Worm (Caenorhabditis elegans) whole organism, young adult: ENCODE measurements around the gene ndx-3.
A peak's percentile ranks its signal among the peaks of the same experiment; 100 is the strongest.
"Not testable (repeated sequence)": the region's sequence is repeated elsewhere in the genome, so short reads cannot be mapped to it uniquely, and the experiment has no call there.

ENCODE experiments used
- B0035.1 ChIP-seq: sonication (generic microtip); optimal IDR thresholded peaks from 2 replicates; lab custom pipeline; 2016; ENCODE audit warnings: missing genetic modification characterization, mild to moderate bottlenecking, missing compliant biosample characterization, missing genotype, missing genetic modification reagents
- B0336.3 ChIP-seq: fragments of 200-800 bp; sonication (Bioruptor generic); IDR thresholded peaks from 2 replicates; pipeline ENCODE4 v1.3.6; 2022; ENCODE audit warnings: missing genetic modification characterization, missing compliant biosample characterization
- F10E7.11 ChIP-seq: sonication (generic microtip); optimal IDR thresholded peaks from 2 replicates; lab custom pipeline; 2017; ENCODE audit warnings: mild to moderate bottlenecking, missing genetic modification characterization, moderate library complexity, missing compliant biosample characterization
- T26A5.8 ChIP-seq: sonication (generic microtip); optimal IDR thresholded peaks from 2 replicates; lab custom pipeline; 2016; ENCODE audit warnings: missing genetic modification characterization, missing compliant biosample characterization
- Y53F4B.3 ChIP-seq: fragments of 200-800 bp; sonication (Bioruptor generic); IDR thresholded peaks from 2 replicates; pipeline ENCODE4 v1.3.6; 2022; ENCODE audit warnings: missing genetic modification reagents, missing genetic modification characterization, missing compliant biosample characterization
- Y53G8AR.9 ChIP-seq: fragments of 200-800 bp; sonication (Bioruptor generic); conservative IDR thresholded peaks from 2 replicates; pipeline ENCODE4 v1.3.6; 2022; ENCODE audit warnings: missing genetic modification reagents, missing genetic modification characterization, missing compliant biosample characterization
- Y56A3A.18 ChIP-seq: fragments of 200-800 bp; sonication (Bioruptor generic); IDR thresholded peaks from 2 replicates; pipeline ENCODE4 v1.3.6; 2022; ENCODE audit warnings: missing genetic modification reagents, missing genetic modification characterization, missing compliant biosample characterization
- Y67H2A.10 ChIP-seq: fragments of 200-800 bp; sonication (Bioruptor generic); conservative IDR thresholded peaks from 2 replicates; pipeline ENCODE4 v1.3.6; 2022; ENCODE audit warnings: missing genetic modification reagents, missing genetic modification characterization, missing compliant biosample characterization
- atf-7 ChIP-seq: sonication (generic microtip); optimal IDR thresholded peaks from 2 replicates; lab custom pipeline; 2017; ENCODE audit warnings: mild to moderate bottlenecking, missing genetic modification characterization, missing compliant biosample characterization
- athp-1 ChIP-seq: sonication (generic microtip); optimal IDR thresholded peaks from 2 replicates; lab custom pipeline; 2017; ENCODE audit warnings: mild to moderate bottlenecking, missing genetic modification characterization, missing compliant biosample characterization
- bed-1 ChIP-seq: fragments of 200-800 bp; sonication (Bioruptor generic); IDR thresholded peaks from 2 replicates; pipeline ENCODE4 v1.3.6; 2022; ENCODE audit warnings: missing genetic modification reagents, missing genetic modification characterization, missing compliant biosample characterization
- bed-2 ChIP-seq: fragments of 200-800 bp; sonication (Bioruptor generic); IDR thresholded peaks from 2 replicates; pipeline ENCODE4 v1.3.6; 2022; ENCODE audit warnings: missing genetic modification reagents, missing genetic modification characterization, missing compliant biosample characterization
- cebp-1 ChIP-seq, 2 experiments: fragments of 200-800 bp in 1 of 2; sonication (Bioruptor generic) in 1 of 2; sonication (generic microtip) in 1 of 2; IDR thresholded peaks in 1 of 2; optimal IDR thresholded peaks in 1 of 2; 2 replicates each; pipeline versions ENCODE4 v1.3.6 to Lab custom; 2017 to 2022; ENCODE audit warnings: missing compliant biosample characterization in 2 of 2, missing genetic modification characterization in 2 of 2, mild to moderate bottlenecking in 1 of 2, missing genetic modification reagents in 1 of 2, moderate library complexity in 1 of 2
- chd-7 ChIP-seq: sonication (generic microtip); optimal IDR thresholded peaks from 2 replicates; lab custom pipeline; 2016; ENCODE audit warnings: mild to moderate bottlenecking, missing genetic modification characterization, moderate library complexity, missing compliant biosample characterization
- egl-44 ChIP-seq: fragments of 200-800 bp; sonication (Bioruptor generic); IDR thresholded peaks from 2 replicates; pipeline ENCODE4 v1.3.6; 2022; ENCODE audit warnings: missing genetic modification reagents, missing genetic modification characterization, missing compliant biosample characterization
- ekl-4 ChIP-seq: fragments of 200-800 bp; sonication (Bioruptor generic); IDR thresholded peaks from 2 replicates; pipeline ENCODE4 v1.3.6; 2022; ENCODE audit warnings: missing genetic modification reagents, missing genetic modification characterization, missing compliant biosample characterization
- ets-4 ChIP-seq: fragments of 200-800 bp; sonication (Bioruptor generic); optimal IDR thresholded peaks from 2 replicates; lab custom pipeline; 2018; ENCODE audit warnings: mild to moderate bottlenecking, missing genetic modification characterization, missing compliant biosample characterization
- gei-17 ChIP-seq: fragments of 200-800 bp; sonication (Bioruptor generic); optimal IDR thresholded peaks from 2 replicates; lab custom pipeline; 2018; ENCODE audit warnings: mild to moderate bottlenecking, missing genetic modification characterization, missing compliant biosample characterization
- hmg-20 ChIP-seq: fragments of 200-800 bp; sonication (Bioruptor generic); IDR thresholded peaks from 2 replicates; pipeline ENCODE4 v1.3.6; 2022; ENCODE audit warnings: missing genetic modification reagents, missing genetic modification characterization, missing compliant biosample characterization
- lag-1 ChIP-seq: fragments of 200-800 bp; sonication (Bioruptor generic); IDR thresholded peaks from 2 replicates; pipeline ENCODE4 v1.3.6; 2022; ENCODE audit warnings: missing genetic modification reagents, missing genetic modification characterization, missing compliant biosample characterization
- lin-26 ChIP-seq: fragments of 200-800 bp; sonication (Bioruptor generic); IDR thresholded peaks from 2 replicates; pipeline ENCODE4 v1.3.6; 2022; ENCODE audit warnings: missing genetic modification reagents, missing genetic modification characterization, missing compliant biosample characterization
- lsl-1 ChIP-seq: fragments of 200-800 bp; sonication (Bioruptor generic); optimal IDR thresholded peaks from 2 replicates; lab custom pipeline; 2018; ENCODE audit warnings: mild to moderate bottlenecking, missing genetic modification characterization, moderate library complexity, missing compliant biosample characterization
- mcd-1 ChIP-seq: fragments of 200-800 bp; sonication (Bioruptor generic); IDR thresholded peaks from 2 replicates; pipeline ENCODE4 v1.3.6; 2022; ENCODE audit warnings: missing genetic modification reagents, missing genetic modification characterization, missing compliant biosample characterization
- mel-28 ChIP-seq: sonication (generic microtip); optimal IDR thresholded peaks from 2 replicates; lab custom pipeline; 2016; ENCODE audit warnings: borderline replicate concordance, mild to moderate bottlenecking, missing genetic modification characterization, missing compliant biosample characterization
- nfyb-1 ChIP-seq: fragments of 200-800 bp; sonication (Bioruptor generic); IDR thresholded peaks from 2 replicates; pipeline ENCODE4 v1.3.6; 2022; ENCODE audit warnings: missing genetic modification reagents, missing genetic modification characterization, missing compliant biosample characterization
- nhr-80 ChIP-seq: sonication (generic microtip); optimal IDR thresholded peaks from 2 replicates; lab custom pipeline; 2016; ENCODE audit warnings: missing genetic modification characterization, missing compliant biosample characterization
- rec-8 ChIP-seq, 2 experiments: sonication (generic microtip); optimal IDR thresholded peaks; 2 replicates each; lab custom pipeline; 2016; ENCODE audit warnings: mild to moderate bottlenecking in 2 of 2, missing genetic modification characterization in 2 of 2, missing genetic modification reagents in 2 of 2, missing genotype in 2 of 2, missing biosample characterization in 1 of 2, missing compliant biosample characterization in 1 of 2, moderate library complexity in 1 of 2
- repo-1 ChIP-seq: sonication (generic microtip); optimal IDR thresholded peaks from 2 replicates; lab custom pipeline; 2017; ENCODE audit warnings: mild to moderate bottlenecking, missing genetic modification characterization, missing compliant biosample characterization
- sea-2 ChIP-seq: fragments of 200-800 bp; sonication (Bioruptor generic); IDR thresholded peaks from 2 replicates; pipeline ENCODE4 v1.3.6; 2022; ENCODE audit warnings: missing genetic modification characterization, missing compliant biosample characterization
- snpc-4 ChIP-seq, 5 experiments: fragments of 150-350 bp in 1 of 5; sonication (generic microtip) in 4 of 5; optimal IDR thresholded peaks; 2 replicates each; lab custom pipeline; 2014 to 2018; ENCODE audit warnings: missing genetic modification characterization in 5 of 5, missing biosample characterization in 3 of 5, antibody characterized with exemption in 2 of 5, mild to moderate bottlenecking in 2 of 5, missing compliant biosample characterization in 2 of 5, missing genotype in 2 of 5, moderate library complexity in 2 of 5, missing genetic modification reagents in 1 of 5
- tbp1 ChIP-seq: fragments of 200-800 bp; sonication (Bioruptor generic); optimal IDR thresholded peaks from 2 replicates; lab custom pipeline; 2018; ENCODE audit warnings: mild to moderate bottlenecking, missing genetic modification characterization, missing compliant biosample characterization
- unc-62 ChIP-seq: fragments of 150-350 bp; optimal IDR thresholded peaks from 2 replicates; lab custom pipeline; 2014; ENCODE audit warnings: missing biosample characterization, missing genetic modification reagents, missing genetic modification characterization
- xnd-1 ChIP-seq: sonication (generic microtip); optimal IDR thresholded peaks from 2 replicates; lab custom pipeline; 2016; ENCODE audit warnings: missing genotype, missing genetic modification reagents, missing genetic modification characterization, missing compliant biosample characterization
- zfh-2 ChIP-seq: fragments of 200-800 bp; sonication (Bioruptor generic); conservative IDR thresholded peaks from 2 replicates; pipeline ENCODE4 v1.3.6; 2022; ENCODE audit warnings: missing genetic modification reagents, missing genetic modification characterization, missing compliant biosample characterization
- zim-3 ChIP-seq: sonication (generic microtip); optimal IDR thresholded peaks from 2 replicates; lab custom pipeline; 2017; ENCODE audit warnings: mild to moderate bottlenecking, missing genetic modification characterization, moderate library complexity, missing compliant biosample characterization
- ztf-18 ChIP-seq: sonication (generic microtip); optimal IDR thresholded peaks from 2 replicates; lab custom pipeline; 2016; ENCODE audit warnings: missing genotype, mild to moderate bottlenecking, missing genetic modification characterization, missing compliant biosample characterization
- ztf-22 ChIP-seq: fragments of 200-800 bp; sonication (Bioruptor generic); optimal IDR thresholded peaks from 2 replicates; lab custom pipeline; 2018; ENCODE audit warnings: mild to moderate bottlenecking, missing genetic modification characterization, moderate library complexity, missing compliant biosample characterization

ndx-3 gene

DNA sequence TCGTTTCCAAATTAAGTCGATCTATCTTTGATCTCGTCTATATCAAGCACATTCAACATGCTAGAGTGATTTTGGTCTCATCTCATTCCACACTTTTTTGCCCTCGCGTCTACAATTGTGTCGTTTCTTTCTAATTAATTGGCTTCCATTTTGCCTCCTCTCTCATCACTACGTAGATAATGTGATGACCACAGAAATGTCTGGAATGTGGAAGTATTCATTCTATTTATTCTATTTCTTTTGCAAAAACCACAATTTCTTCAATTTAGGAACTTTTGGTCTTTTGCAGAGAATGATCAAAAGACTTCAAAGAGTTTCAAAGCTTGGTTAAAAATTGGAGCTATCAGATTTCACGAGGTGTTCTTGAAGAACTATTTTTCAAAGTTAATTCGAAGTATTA, 37.8 kb upstream of the ndx-3 start:
- no peak for TF ChIP-seq cebp-1 (GFP tag; IDR thresholded peaks at IDR 0.05; lab: Robert Waterston, UW)
- TF ChIP-seq cebp-1 (tag; optimal IDR thresholded peaks at IDR 0.05; lab: Kevin White, UChicago) = no peak
- no peak for TF ChIP-seq lsl-1 (GFP tag; lab: Kevin White, UChicago)
- TF ChIP-seq xnd-1 = no peak
- no peak for TF ChIP-seq ztf-18
- no peak for TF ChIP-seq tbp1
- no peak for TF ChIP-seq chd-7
- no peak for TF ChIP-seq repo-1 (tag; lab: Kevin White, UChicago)
- no peak for TF ChIP-seq sea-2 (GFP tag; lab: Robert Waterston, UW)
- no peak for TF ChIP-seq unc-62 (GFP tag; lab: Kevin White, UChicago)

DNA sequence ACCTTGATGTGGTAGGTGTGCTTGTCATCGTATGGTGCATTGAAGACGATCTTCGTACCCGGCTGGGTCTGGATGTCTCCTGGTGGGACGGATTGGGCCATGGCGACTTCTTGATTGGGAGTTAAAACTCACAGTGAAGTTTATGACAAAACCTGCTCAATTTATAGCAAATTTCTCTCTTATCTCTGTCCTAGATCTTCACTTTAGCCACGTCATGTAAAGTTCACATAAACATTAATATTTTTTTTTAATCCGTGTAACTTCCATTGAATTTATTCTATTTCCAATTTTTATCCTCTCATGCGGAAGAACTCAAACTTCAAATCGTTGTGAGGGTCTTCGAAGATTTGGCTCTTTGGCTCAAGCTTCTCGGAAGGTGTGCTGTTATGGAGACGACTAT, 36.9 kb upstream of the ndx-3 start, which contains the start of gene msp-31:
msp-31 (minus strand) TSS at position 101 of the 400 bp plus-strand sequence.
- not testable (repeated sequence) for TF ChIP-seq zim-3; T26A5.8 (tag; lab: Kevin White, UChicago); unc-62 (GFP tag; lab: Kevin White, UChicago)

DNA sequence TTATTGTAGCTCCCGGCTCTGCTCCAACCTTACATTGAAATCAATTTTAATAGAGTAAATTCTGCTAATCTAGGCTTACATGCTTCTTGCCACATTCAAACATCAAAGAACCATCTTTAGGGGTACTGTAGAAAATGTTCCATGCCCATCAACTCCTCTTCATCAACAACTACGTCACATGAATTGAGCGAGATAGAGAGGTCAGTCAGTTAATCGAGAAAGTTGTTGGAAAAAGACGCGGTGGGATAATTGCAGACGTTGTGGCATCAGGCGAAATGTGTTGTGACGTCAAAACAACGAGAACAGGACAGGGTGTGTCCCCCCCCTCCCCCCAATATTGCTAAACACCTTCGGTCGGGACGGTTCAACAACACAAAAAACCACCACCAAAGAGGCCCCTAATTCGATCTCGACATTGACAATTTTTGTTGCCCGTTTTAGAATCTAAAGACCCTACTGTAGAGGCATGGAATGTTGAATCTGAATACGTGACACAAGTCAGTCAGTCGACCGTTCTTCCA, 34.8 kb upstream of the ndx-3 start:
- TF ChIP-seq mel-28 = no peak

DNA sequence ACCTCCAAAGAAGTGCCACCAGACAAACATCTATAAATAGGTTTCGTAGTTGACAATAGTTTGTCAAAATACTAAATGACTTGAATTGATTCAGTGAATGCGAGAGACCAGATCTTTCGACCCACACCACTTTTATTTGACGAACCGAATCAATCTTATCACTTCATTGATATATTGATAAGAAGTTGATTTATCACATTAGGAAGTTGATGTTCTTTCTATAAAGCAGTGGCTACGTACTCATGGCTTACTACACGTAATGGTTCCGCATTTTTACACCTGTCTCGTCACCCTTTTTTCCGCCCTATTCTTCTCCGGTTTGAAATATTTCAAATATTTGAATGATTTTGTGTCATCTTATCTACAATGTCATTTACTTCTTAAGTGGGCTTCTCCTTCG, 32.8 kb upstream of the ndx-3 start:
- 0 out of 2 replicates have a peak, but pooled peaks have one; percentile 12 for TF ChIP-seq Y53G8AR.9
- TF ChIP-seq chd-7 = no peak
- peak; percentile 12 for TF ChIP-seq nhr-80
- TF ChIP-seq ets-4 (GFP tag; lab: Kevin White, UChicago) = no peak

DNA sequence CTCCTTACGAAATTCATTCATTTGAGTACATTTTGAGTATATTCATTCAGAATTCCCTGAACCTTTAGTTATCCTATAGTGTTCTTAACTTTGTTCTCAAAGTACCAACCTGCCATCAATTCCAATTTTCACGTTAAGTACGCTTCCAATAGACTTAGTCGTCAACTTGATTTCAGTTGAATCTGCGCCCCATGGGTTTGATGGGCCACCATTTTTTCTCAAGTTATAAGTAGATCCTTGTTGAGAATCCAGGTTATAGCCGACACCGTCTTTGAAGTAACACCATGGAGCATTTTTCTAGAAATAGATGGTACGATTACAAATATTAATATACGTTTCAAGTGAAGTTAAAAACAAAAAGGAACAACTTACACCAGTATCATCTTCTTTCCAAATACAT, 28.7 kb upstream of the ndx-3 start:
- no peak for TF ChIP-seq bed-2
- TF ChIP-seq Y67H2A.10 (GFP tag; lab: Robert Waterston, UW) = no peak
- no peak for TF ChIP-seq lin-26 (GFP tag; lab: Robert Waterston, UW)
- TF ChIP-seq Y56A3A.18 (GFP tag; lab: Robert Waterston, UW) = no peak
- no peak for TF ChIP-seq ets-4 (GFP tag; lab: Kevin White, UChicago)
- TF ChIP-seq bed-1 (GFP tag; lab: Robert Waterston, UW) = no peak
- no peak for TF ChIP-seq B0035.1 (tag; lab: Kevin White, UChicago)
- TF ChIP-seq, all 124 proteins: peak for 0

DNA sequence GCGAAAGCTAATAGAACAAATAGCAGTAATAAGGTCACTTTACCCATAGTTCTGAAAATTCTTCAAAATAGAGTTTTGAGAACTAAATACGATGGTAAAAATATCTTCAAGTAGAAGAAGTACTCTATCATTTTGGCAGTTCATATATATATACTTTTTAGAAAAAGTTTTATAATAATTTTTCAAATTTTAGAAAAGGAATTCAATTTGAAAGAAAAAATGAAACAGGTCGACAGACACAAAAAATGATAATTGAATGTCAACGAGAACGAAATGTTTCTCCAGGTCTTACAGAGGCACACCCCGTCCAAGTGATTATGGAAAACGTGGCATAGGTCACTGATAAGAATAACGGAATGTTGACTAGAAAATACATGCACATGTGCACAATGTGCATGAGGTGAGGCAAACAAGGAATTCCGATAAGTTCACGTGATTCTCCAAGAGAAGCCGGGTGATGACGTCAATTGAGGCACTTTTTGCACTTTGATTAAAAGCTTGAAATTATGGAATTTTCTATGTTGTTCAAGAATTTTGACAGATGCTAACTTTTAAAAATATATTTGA, 28.1 kb upstream of the ndx-3 start, which contains the start of gene aagr-2:
aagr-2 (minus strand) TSS at position 51 of the 567 bp plus-strand sequence.
- TF ChIP-seq lag-1 (GFP tag; lab: Robert Waterston, UW) (no peak), bed-2 (no peak), gei-17 (GFP tag; lab: Kevin White, UChicago) (no peak), hmg-20 (no peak), atf-7 (tag; lab: Kevin White, UChicago) (peak; percentile 92), Y53F4B.3 (GFP tag; lab: Robert Waterston, UW) (no peak), cebp-1 (GFP tag; IDR thresholded peaks at IDR 0.05; lab: Robert Waterston, UW) (no peak), cebp-1 (tag; optimal IDR thresholded peaks at IDR 0.05; lab: Kevin White, UChicago) (peak; percentile 60), athp-1 (tag; lab: Kevin White, UChicago) (no peak), F10E7.11 (no peak), B0336.3 (GFP tag; lab: Robert Waterston, UW) (peak; percentile 25; the same call in 1 of the 2 replicates), nhr-80 (peak; percentile 94), mcd-1 (no peak), ekl-4 (GFP tag; lab: Robert Waterston, UW) (no peak; the same call in 1 of the 2 replicates), zfh-2 (GFP tag; lab: Robert Waterston, UW) (no peak), Y56A3A.18 (GFP tag; lab: Robert Waterston, UW) (no peak), snpc-4 (GFP tag; optimal IDR thresholded peaks at IDR 0.05; lab: Kevin White, UChicago) (no peak), snpc-4 (tag; optimal IDR thresholded peaks at IDR 0.05; lab: Kevin White, UChicago) (peak in 1 of 4 experiments; percentile 10), rec-8 (tag; optimal IDR thresholded peaks at IDR 0.05; lab: Kevin White, UChicago) (no peak), nfyb-1 (peak; percentile 22; the same call in 1 of the 2 replicates), ztf-22 (GFP tag; lab: Kevin White, UChicago) (peak; percentile 18), repo-1 (tag; lab: Kevin White, UChicago) (no peak), egl-44 (peak; percentile 74; the same call in 1 of the 2 replicates)
